Worm (Caenorhabditis elegans): ENCODE results near the gene qui-1.

ce11 chrIV:13557393-13557792 lies 4.3 kb upstream of the qui-1 start:
- no peak for TF ChIP-seq dox-1 (GFP tag; IDR thresholded peaks at IDR 0.05)
- no peak for TF ChIP-seq snpc-4 (GFP tag; optimal IDR thresholded peaks at IDR 0.05)
- no peak for TF ChIP-seq snpc-4 (tag; optimal IDR thresholded peaks at IDR 0.05)
- no peak for TF ChIP-seq F22D6.2 (tag; optimal IDR thresholded peaks at IDR 0.05)
- no peak for TF ChIP-seq unc-62 (GFP tag; optimal IDR thresholded peaks at IDR 0.05)
- no peak for TF ChIP-seq let-526 (GFP tag; IDR thresholded peaks at IDR 0.05)
- no peak for TF ChIP-seq ceh-58 (GFP tag; IDR thresholded peaks at IDR 0.05)
- TF ChIP-seq bed-2 (GFP tag; IDR thresholded peaks at IDR 0.05), result no peak
- TF ChIP-seq ztf-25 (GFP tag; IDR thresholded peaks at IDR 0.05), result no peak
- no peak for TF ChIP-seq Y79H2A.3 (GFP tag; conservative IDR thresholded peaks at IDR 0.05)
